Fruit fly (Drosophila melanogaster) whole organism, embryonic: ENCODE measurements around the gene Pat1.

Experiments
- Ada2b ChIP-seq: fragments of 200-800 bp; sonication (Bioruptor generic); IDR thresholded peaks from 2 replicates; pipeline ENCODE4 v1.3.6; 2022; ENCODE audit warnings: missing biosample characterization, missing genetic modification characterization
- Atf3 ChIP-seq: fragments of 200-800 bp; sonication (Bioruptor generic); optimal IDR thresholded peaks from 3 replicates; lab custom pipeline; 2016; ENCODE audit warnings: missing biosample characterization, missing genetic modification characterization
- Awh ChIP-seq: fragments of 200-800 bp; sonication (Bioruptor generic); IDR thresholded peaks from 2 replicates; pipeline ENCODE4, ENCODE4 v1.3.6; 2022; ENCODE audit warnings: missing biosample characterization, missing genetic modification characterization
- B-H2 ChIP-seq: fragments of 200-800 bp; sonication (Bioruptor generic); optimal IDR thresholded peaks from 2 replicates; lab custom pipeline; 2018; ENCODE audit warnings: missing biosample characterization, mild to moderate bottlenecking, missing genetic modification characterization
- BtbVII ChIP-seq: fragments of 200-800 bp; sonication (Bioruptor generic); optimal IDR thresholded peaks from 3 replicates; lab custom pipeline; 2017; ENCODE audit warnings: missing biosample characterization, mild to moderate bottlenecking, missing genetic modification characterization
- CG10959 ChIP-seq: fragments of 200-800 bp; sonication (Bioruptor generic); IDR thresholded peaks from 2 replicates; pipeline ENCODE4 v1.3.6; 2022; ENCODE audit warnings: missing biosample characterization, missing genetic modification characterization
- CG11504 ChIP-seq: fragments of 200-800 bp; sonication (Bioruptor generic); optimal IDR thresholded peaks from 3 replicates; lab custom pipeline; 2019; ENCODE audit warnings: missing biosample characterization, mild to moderate bottlenecking, missing genetic modification characterization, moderate library complexity
- CG12071 ChIP-seq: fragments of 200-800 bp; sonication (Bioruptor generic); optimal IDR thresholded peaks from 3 replicates; lab custom pipeline; 2018; ENCODE audit warnings: missing biosample characterization, mild to moderate bottlenecking, missing genetic modification characterization
- CG13296 ChIP-seq: fragments of 200-800 bp; sonication (Bioruptor generic); optimal IDR thresholded peaks from 3 replicates; lab custom pipeline; 2018; ENCODE audit warnings: missing biosample characterization, mild to moderate bottlenecking, missing genetic modification characterization
- CG13624 ChIP-seq: fragments of 200-800 bp; sonication (Bioruptor generic); optimal IDR thresholded peaks from 2 replicates; lab custom pipeline; 2016; ENCODE audit warnings: missing biosample characterization, missing genetic modification characterization
- CG14014 ChIP-seq: fragments of 200-800 bp; sonication (Bioruptor generic); IDR thresholded peaks from 2 replicates; pipeline ENCODE4 v1.3.6; 2022; ENCODE audit warnings: missing biosample characterization, missing genetic modification characterization
- CG14441 ChIP-seq: fragments of 200-800 bp; sonication (Bioruptor generic); IDR thresholded peaks from 2 replicates; pipeline ENCODE4 v1.3.6; 2022; ENCODE audit warnings: missing biosample characterization, missing genetic modification characterization
- CG1602 ChIP-seq: fragments of 200-800 bp; sonication (Bioruptor generic); optimal IDR thresholded peaks from 3 replicates; lab custom pipeline; 2016; ENCODE audit warnings: missing biosample characterization, missing genetic modification characterization
- CG16815 ChIP-seq: fragments of 200-800 bp; sonication (Bioruptor generic); optimal IDR thresholded peaks from 3 replicates; lab custom pipeline; 2017; ENCODE audit warnings: missing biosample characterization, mild to moderate bottlenecking, missing genetic modification characterization
- CG17912 ChIP-seq: fragments of 200-800 bp; sonication (Bioruptor generic); optimal IDR thresholded peaks from 2 replicates; lab custom pipeline; 2018; ENCODE audit warnings: missing biosample characterization, mild to moderate bottlenecking, missing genetic modification characterization
- CG1792 ChIP-seq: fragments of 200-800 bp; sonication (Bioruptor generic); optimal IDR thresholded peaks from 2 replicates; lab custom pipeline; 2016; ENCODE audit warnings: missing biosample characterization, missing genetic modification characterization
- CG18011 ChIP-seq: fragments of 200-800 bp; sonication (Bioruptor generic); optimal IDR thresholded peaks from 2 replicates; lab custom pipeline; 2017; ENCODE audit warnings: missing biosample characterization, missing genetic modification characterization, mild to moderate bottlenecking, moderate library complexity, missing genotype
- CG2875 ChIP-seq: fragments of 200-800 bp; sonication (Bioruptor generic); optimal IDR thresholded peaks from 2 replicates; lab custom pipeline; 2017; ENCODE audit warnings: missing biosample characterization, mild to moderate bottlenecking, missing genetic modification characterization, missing genetic modification reagents
- CG32772 ChIP-seq: fragments of 200-800 bp; sonication (Bioruptor generic); IDR thresholded peaks from 2 replicates; pipeline ENCODE4 v1.3.6; 2022; ENCODE audit warnings: missing biosample characterization, missing genetic modification characterization
- CG33213 ChIP-seq: fragments of 200-800 bp; sonication (Bioruptor generic); optimal IDR thresholded peaks from 3 replicates; lab custom pipeline; 2016; ENCODE audit warnings: missing biosample characterization, missing genetic modification characterization
- CG3407 ChIP-seq: fragments of 200-800 bp; sonication (Bioruptor generic); optimal IDR thresholded peaks from 2 replicates; lab custom pipeline; 2018; ENCODE audit warnings: missing biosample characterization, mild to moderate bottlenecking, missing genetic modification characterization
- CG4328 ChIP-seq: fragments of 200-800 bp; sonication (Bioruptor generic); optimal IDR thresholded peaks from 3 replicates; lab custom pipeline; 2017; ENCODE audit warnings: missing biosample characterization, missing genetic modification reagents, missing genetic modification characterization
- CG43689 ChIP-seq: fragments of 200-800 bp; sonication (Bioruptor generic); IDR thresholded peaks from 2 replicates; pipeline ENCODE4 v1.3.6; 2022; ENCODE audit warnings: missing biosample characterization, missing genetic modification characterization
- CG8478 ChIP-seq: fragments of >200 bp; optimal IDR thresholded peaks from 2 replicates; lab custom pipeline; 2018
- CG8944 ChIP-seq: fragments of 200-800 bp; sonication (Bioruptor generic); optimal IDR thresholded peaks from 3 replicates; lab custom pipeline; 2016; ENCODE audit warnings: missing biosample characterization, missing genetic modification characterization
- CG9727 ChIP-seq: fragments of 200-800 bp; sonication (Bioruptor generic); optimal IDR thresholded peaks from 3 replicates; lab custom pipeline; 2017; ENCODE audit warnings: missing biosample characterization, mild to moderate bottlenecking, missing genetic modification characterization
- CoRest ChIP-seq: fragments of 200-800 bp; sonication (Bioruptor generic); optimal IDR thresholded peaks from 3 replicates; lab custom pipeline; 2018; ENCODE audit warnings: missing biosample characterization, mild to moderate bottlenecking, missing genetic modification characterization, moderate library complexity
- Ets97D ChIP-seq: fragments of 200-800 bp; sonication (Bioruptor generic); optimal IDR thresholded peaks from 3 replicates; lab custom pipeline; 2016; ENCODE audit warnings: missing biosample characterization, missing genetic modification characterization
- Gsc ChIP-seq: fragments of 200-800 bp; sonication (Bioruptor generic); IDR thresholded peaks from 2 replicates; pipeline ENCODE4 v1.3.6; 2022; ENCODE audit warnings: missing biosample characterization, missing genetic modification characterization
- H2.0 ChIP-seq: fragments of 200-800 bp; sonication (Bioruptor generic); IDR thresholded peaks from 2 replicates; pipeline ENCODE4 v1.3.6; 2022; ENCODE audit warnings: missing biosample characterization, missing genetic modification characterization
- HLH54F ChIP-seq: fragments of 200-800 bp; sonication (Bioruptor generic); optimal IDR thresholded peaks from 3 replicates; lab custom pipeline; 2016; ENCODE audit warnings: missing biosample characterization, missing genetic modification characterization
- Hr78 ChIP-seq, 2 experiments: fragments of 200-800 bp in 1 of 2; fragments of >200 bp in 1 of 2; sonication (Bioruptor generic) in 1 of 2; optimal IDR thresholded peaks; 2 replicates each; lab custom pipeline; 2017 to 2019; ENCODE audit warnings: missing biosample characterization in 2 of 2, missing genetic modification characterization in 2 of 2, mild to moderate bottlenecking in 1 of 2, moderate library complexity in 1 of 2
- NK7.1 ChIP-seq: fragments of 200-800 bp; sonication (Bioruptor generic); optimal IDR thresholded peaks from 3 replicates; lab custom pipeline; 2016; ENCODE audit warnings: missing biosample characterization, missing genetic modification characterization
- PHDP ChIP-seq: fragments of 200-800 bp; sonication (Bioruptor generic); optimal IDR thresholded peaks from 3 replicates; lab custom pipeline; 2018; ENCODE audit warnings: missing biosample characterization, mild to moderate bottlenecking, missing genetic modification characterization, moderate library complexity
- Rfx ChIP-seq: fragments of 200-800 bp; sonication (Bioruptor generic); IDR thresholded peaks from 2 replicates; pipeline ENCODE4 v1.3.6; 2022; ENCODE audit warnings: missing biosample characterization, missing genetic modification characterization
- Sox100B ChIP-seq: fragments of 200-800 bp; sonication (Bioruptor generic); optimal IDR thresholded peaks from 3 replicates; lab custom pipeline; 2018; ENCODE audit warnings: missing biosample characterization, mild to moderate bottlenecking, missing genetic modification characterization
- ase ChIP-seq: fragments of 200-800 bp; sonication (Bioruptor generic); IDR thresholded peaks from 3 replicates; pipeline ENCODE4 v1.3.6; 2022; ENCODE audit warnings: missing biosample characterization, missing genetic modification characterization
- ci ChIP-seq: fragments of 200-800 bp; sonication (Bioruptor generic); IDR thresholded peaks from 3 replicates; pipeline ENCODE4 v1.3.6; 2022; ENCODE audit warnings: missing biosample characterization, missing genetic modification characterization
- grn ChIP-seq: fragments of 200-800 bp; sonication (Bioruptor generic); optimal IDR thresholded peaks from 3 replicates; lab custom pipeline; 2017; ENCODE audit warnings: missing biosample characterization, missing genetic modification characterization
- insv ChIP-seq, 2 experiments: fragments of 200-800 bp; sonication (Bioruptor generic); optimal IDR thresholded peaks; 3 replicates each; lab custom pipeline; 2016 to 2018; ENCODE audit warnings: missing biosample characterization in 2 of 2, missing genetic modification characterization in 2 of 2
- inv ChIP-seq: fragments of 200-800 bp; sonication (Bioruptor generic); IDR thresholded peaks from 2 replicates; pipeline ENCODE4 v1.3.6; 2022; ENCODE audit warnings: missing biosample characterization, missing genetic modification characterization; ENCODE audit not compliant: partially characterized antibody
- pb ChIP-seq: fragments of 200-800 bp; sonication (Bioruptor generic); optimal IDR thresholded peaks from 3 replicates; lab custom pipeline; 2016; ENCODE audit warnings: missing biosample characterization, missing genetic modification characterization
- rib ChIP-seq: fragments of 200-800 bp; sonication (Bioruptor generic); IDR thresholded peaks from 2 replicates; pipeline ENCODE4 v1.3.6; 2022; ENCODE audit warnings: missing biosample characterization, missing genetic modification characterization
- sc ChIP-seq, 3 experiments: fragments of >200 bp in 2 of 3; fragments of 200-800 bp in 1 of 3; sonication (Bioruptor generic) in 1 of 3; optimal IDR thresholded peaks; 2 replicates in 2 of 3; 3 replicates in 1 of 3; lab custom pipeline; 2017; ENCODE audit warnings: mild to moderate bottlenecking in 1 of 3, missing biosample characterization in 1 of 3, missing genetic modification characterization in 1 of 3, missing genetic modification reagents in 1 of 3
- schlank ChIP-seq: fragments of 200-800 bp; sonication (Bioruptor generic); optimal IDR thresholded peaks from 2 replicates; lab custom pipeline; 2018; ENCODE audit warnings: missing biosample characterization, mild to moderate bottlenecking, missing genetic modification characterization
- sqz ChIP-seq: fragments of 200-800 bp; sonication (Bioruptor generic); optimal IDR thresholded peaks from 3 replicates; lab custom pipeline; 2018; ENCODE audit warnings: missing biosample characterization, mild to moderate bottlenecking, missing genetic modification characterization
- stwl ChIP-seq: fragments of 200-800 bp; sonication (Bioruptor generic); optimal IDR thresholded peaks from 3 replicates; lab custom pipeline; 2018; ENCODE audit warnings: missing biosample characterization, mild to moderate bottlenecking, missing genetic modification characterization, moderate library complexity
- tgo ChIP-seq: fragments of 200-800 bp; sonication (Bioruptor generic); IDR thresholded peaks from 3 replicates; pipeline ENCODE4 v1.3.6; 2022; ENCODE audit warnings: missing biosample characterization, missing genetic modification characterization
- tio ChIP-seq: fragments of 200-800 bp; sonication (Bioruptor generic); optimal IDR thresholded peaks from 2 replicates; lab custom pipeline; 2017; ENCODE audit warnings: missing biosample characterization, missing genetic modification characterization, inconsistent platforms
- trh ChIP-seq: fragments of 200-800 bp; sonication (Bioruptor generic); optimal IDR thresholded peaks from 2 replicates; lab custom pipeline; 2016; ENCODE audit warnings: missing biosample characterization, missing genetic modification characterization
- wek ChIP-seq: fragments of 200-800 bp; sonication (Bioruptor generic); optimal IDR thresholded peaks from 3 replicates; lab custom pipeline; 2018; ENCODE audit warnings: missing biosample characterization, mild to moderate bottlenecking, missing genetic modification characterization, moderate library complexity

The Pat1 gene

DNA sequence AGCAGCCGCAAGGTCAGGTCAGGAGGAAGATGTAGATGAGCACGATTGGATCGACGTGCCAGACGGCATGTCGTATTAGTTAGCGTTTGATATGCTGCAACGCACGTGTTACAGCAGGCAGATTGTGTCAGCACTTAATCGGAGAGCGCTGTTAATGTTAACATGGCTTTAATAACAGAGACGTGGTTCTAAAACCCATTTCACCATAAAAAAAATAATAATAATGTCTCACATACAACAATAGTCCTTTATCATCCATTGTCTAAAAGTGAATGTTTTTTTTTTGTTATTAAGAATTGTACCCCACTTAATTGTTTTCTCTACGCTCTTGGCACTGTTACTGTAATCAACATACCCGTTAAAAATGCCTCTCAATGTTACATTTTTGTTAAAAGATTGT, 8.7 kb downstream of the Pat1 start (continued):
- TF ChIP-seq ci (GFP tag; lab: Robert Waterston, UW) (peak; percentile 90), inv (GFP tag; lab: Robert Waterston, UW) (no peak), CG14014 (GFP tag; lab: Robert Waterston, UW) (peak; percentile 98), CG11504 (tag; lab: Kevin White, UChicago) (peak; percentile 83), wek (GFP tag; lab: Kevin White, UChicago) (no peak), B-H2 (peak; percentile 56), pb (GFP tag; lab: Kevin White, UChicago) (peak; percentile 66), Ada2b (peak; percentile 98), CG43689 (no peak), CG13296 (GFP tag; lab: Kevin White, UChicago) (peak; percentile 80), sqz (peak; percentile 7), trh (GFP tag; lab: Kevin White, UChicago) (peak; percentile 33), rib (GFP tag; lab: Robert Waterston, UW) (peak; percentile 98), CG1792 (peak; percentile 76), Awh (GFP tag; lab: Robert Waterston, UW) (peak; percentile 98), Ets97D (GFP tag; lab: Kevin White, UChicago) (peak; percentile 70), tio (GFP tag; lab: Kevin White, UChicago) (no peak), CG4328 (no peak), CG2875 (GFP tag; lab: Kevin White, UChicago) (no peak), CG8478 (lab: Kevin White, UChicago) (no peak), PHDP (tag; lab: Kevin White, UChicago) (no peak), CG8944 (no peak), stwl (tag; lab: Kevin White, UChicago) (peak; percentile 67), Hr78 (GFP tag; optimal IDR thresholded peaks at IDR 0.05; lab: Kevin White, UChicago) (peak in 1 of 2 experiments; percentile 31), CG32772 (GFP tag; lab: Robert Waterston, UW) (peak; percentile 98), Rfx (GFP tag; lab: Robert Waterston, UW) (peak; percentile 99), tgo (peak; percentile 99), CG9727 (GFP tag; lab: Kevin White, UChicago) (peak; percentile 90), grn (GFP tag; lab: Kevin White, UChicago) (peak; percentile 70), CG12071 (peak; percentile 78), insv (GFP tag; optimal IDR thresholded peaks at IDR 0.05; lab: Kevin White, UChicago) (no peak), CoRest (tag; lab: Kevin White, UChicago) (peak; percentile 23), H2.0 (GFP tag; lab: Robert Waterston, UW) (no peak), NK7.1 (GFP tag; lab: Kevin White, UChicago) (peak; percentile 83), CG14441 (GFP tag; lab: Robert Waterston, UW) (peak; percentile 98), schlank (tag; lab: Kevin White, UChicago) (no peak), Sox100B (GFP tag; lab: Kevin White, UChicago) (peak; percentile 72), Atf3 (GFP tag; lab: Kevin White, UChicago) (no peak), CG1602 (GFP tag; lab: Kevin White, UChicago) (no peak), CG3407 (GFP tag; lab: Kevin White, UChicago) (no peak), HLH54F (GFP tag; lab: Kevin White, UChicago) (peak; percentile 85), CG16815 (no peak), CG18011 (GFP tag; lab: Kevin White, UChicago) (peak; percentile 99), CG33213 (GFP tag; lab: Kevin White, UChicago) (peak; percentile 87), BtbVII (GFP tag; lab: Kevin White, UChicago) (peak; percentile 80), CG17912 (no peak), CG10959 (GFP tag; lab: Robert Waterston, UW) (peak; percentile 75), ase (GFP tag; lab: Robert Waterston, UW) (peak; percentile 98), sc (optimal IDR thresholded peaks at IDR 0.05; lab: Kevin White, UChicago) (no peak), sc (GFP tag; optimal IDR thresholded peaks at IDR 0.05; lab: Kevin White, UChicago) (peak; percentile 13), Gsc (peak; percentile 82), CG13624 (peak; percentile 91)
